Worm (Caenorhabditis elegans) whole organism, early embryonic: ENCODE results near the gene his-35.

ENCODE experiments used
- B0310.2 ChIP-seq: sonication (generic microtip); optimal IDR thresholded peaks from 2 replicates; lab custom pipeline; 2016; ENCODE audit warnings: mild to moderate bottlenecking, missing genetic modification characterization, missing compliant biosample characterization
- flt-1 ChIP-seq: fragments of 200-800 bp; sonication (Bioruptor generic); IDR thresholded peaks from 2 replicates; pipeline ENCODE4 v1.3.6; 2022; ENCODE audit warnings: missing genetic modification characterization, missing compliant biosample characterization
- hmbx-1 ChIP-seq: sonication (generic microtip); optimal IDR thresholded peaks from 2 replicates; lab custom pipeline; 2016; ENCODE audit warnings: mild to moderate bottlenecking, missing genetic modification characterization, missing compliant biosample characterization
- tbx-37 ChIP-seq: fragments of 200-800 bp; sonication (Bioruptor generic); conservative IDR thresholded peaks from 2 replicates; pipeline ENCODE4 v1.3.6; 2022; ENCODE audit warnings: missing genetic modification reagents, missing genetic modification characterization, missing compliant biosample characterization

ce11 chrV:9518832-9519231, 26.3 kb downstream of the his-35 start, which contains the start of gene C50F4.8:
- no peak for TF ChIP-seq tbx-37 (GFP tag; lab: Robert Waterston, UW)
- TF ChIP-seq hmbx-1 (tag; lab: Kevin White, UChicago): no peak
- no peak for TF ChIP-seq flt-1 (GFP tag; lab: Robert Waterston, UW)
- TF ChIP-seq B0310.2: no peak
